Worm (Caenorhabditis elegans) whole organism, early embryonic: ENCODE results near the gene srdh-1.

Experiments
- B0310.2 ChIP-seq: sonication (generic microtip); optimal IDR thresholded peaks from 2 replicates; lab custom pipeline; 2016; ENCODE audit warnings: mild to moderate bottlenecking, missing genetic modification characterization, missing compliant biosample characterization
- F13C5.2 ChIP-seq: sonication (generic microtip); optimal IDR thresholded peaks from 2 replicates; lab custom pipeline; 2017; ENCODE audit warnings: mild to moderate bottlenecking, missing genetic modification characterization, inconsistent platforms, missing compliant biosample characterization
- ama-1 ChIP-seq: fragments of 150-350 bp; optimal IDR thresholded peaks from 2 replicates; lab custom pipeline; 2014
- flt-1 ChIP-seq: fragments of 200-800 bp; sonication (Bioruptor generic); IDR thresholded peaks from 2 replicates; pipeline ENCODE4 v1.3.6; 2022; ENCODE audit warnings: missing genetic modification characterization, missing compliant biosample characterization
- hmg-4 ChIP-seq: fragments of 200-800 bp; sonication (Bioruptor generic); optimal IDR thresholded peaks from 2 replicates; lab custom pipeline; 2018; ENCODE audit warnings: mild to moderate bottlenecking, missing genetic modification characterization, missing compliant biosample characterization
- hnd-1 ChIP-seq: sonication (generic microtip); optimal IDR thresholded peaks from 2 replicates; lab custom pipeline; 2016; ENCODE audit warnings: missing genetic modification characterization, missing compliant biosample characterization
- tbx-37 ChIP-seq: fragments of 200-800 bp; sonication (Bioruptor generic); conservative IDR thresholded peaks from 2 replicates; pipeline ENCODE4 v1.3.6; 2022; ENCODE audit warnings: missing genetic modification reagents, missing genetic modification characterization, missing compliant biosample characterization
- tra-4 ChIP-seq: sonication (generic microtip); optimal IDR thresholded peaks from 2 replicates; lab custom pipeline; 2017; ENCODE audit warnings: missing genetic modification characterization, missing compliant biosample characterization

- TF ChIP-seq flt-1 (GFP tag; lab: Robert Waterston, UW) (no peak), B0310.2 (tag; lab: Kevin White, UChicago) (no peak), hnd-1 (no peak), ama-1 (no peak), hmg-4 (no peak), tra-4 (tag; lab: Kevin White, UChicago) (no peak), tbx-37 (GFP tag; lab: Robert Waterston, UW) (no peak), F13C5.2 (tag; lab: Kevin White, UChicago) (no peak)
These were observed 39.8 kb upstream of the srdh-1 start for ce11 chrII:8224623-8225022.
